Worm (Caenorhabditis elegans) whole organism, early embryonic: ENCODE data around the gene lips-11.

Experiments used
- B0310.2 ChIP-seq: sonication (generic microtip); optimal IDR thresholded peaks from 2 replicates; lab custom pipeline; 2016; ENCODE audit warnings: mild to moderate bottlenecking, missing genetic modification characterization, missing compliant biosample characterization
- F13C5.2 ChIP-seq: sonication (generic microtip); optimal IDR thresholded peaks from 2 replicates; lab custom pipeline; 2017; ENCODE audit warnings: mild to moderate bottlenecking, missing genetic modification characterization, inconsistent platforms, missing compliant biosample characterization
- aly-1 ChIP-seq: sonication (generic microtip); optimal IDR thresholded peaks from 2 replicates; lab custom pipeline; 2016; ENCODE audit warnings: missing genetic modification characterization, missing compliant biosample characterization
- ama-1 ChIP-seq: fragments of 150-350 bp; optimal IDR thresholded peaks from 2 replicates; lab custom pipeline; 2014
- flt-1 ChIP-seq: fragments of 200-800 bp; sonication (Bioruptor generic); IDR thresholded peaks from 2 replicates; pipeline ENCODE4 v1.3.6; 2022; ENCODE audit warnings: missing genetic modification characterization, missing compliant biosample characterization
- pes-1 ChIP-seq: fragments of 200-800 bp; sonication (Bioruptor generic); IDR thresholded peaks from 2 replicates; pipeline ENCODE4 v1.3.6; 2022; ENCODE audit warnings: missing genetic modification reagents, missing genetic modification characterization, missing compliant biosample characterization
- sea-1 ChIP-seq: fragments of 200-800 bp; sonication (Bioruptor generic); conservative IDR thresholded peaks from 2 replicates; pipeline ENCODE4 v1.3.6; 2022; ENCODE audit warnings: missing genetic modification characterization, missing compliant biosample characterization
- tra-4 ChIP-seq: sonication (generic microtip); optimal IDR thresholded peaks from 2 replicates; lab custom pipeline; 2017; ENCODE audit warnings: missing genetic modification characterization, missing compliant biosample characterization

- TF ChIP-seq ama-1 (lab: Kevin White, UChicago): no peak
- no peak for TF ChIP-seq F13C5.2 (tag; lab: Kevin White, UChicago)
- no peak for TF ChIP-seq pes-1 (GFP tag; lab: Robert Waterston, UW)
- TF ChIP-seq sea-1 (GFP tag; lab: Robert Waterston, UW): no peak
- TF ChIP-seq flt-1 (GFP tag; lab: Robert Waterston, UW): no peak
- TF ChIP-seq B0310.2 (tag; lab: Kevin White, UChicago): no peak
- no peak for TF ChIP-seq tra-4 (tag; lab: Kevin White, UChicago)
- no peak for TF ChIP-seq aly-1 (tag; lab: Kevin White, UChicago)
Measured at ce11 chrII:1071432-1071831, 39.4 kb downstream of the lips-11 start.
